Worm (Caenorhabditis elegans): ENCODE results near the gene F56A11.6.

- TF ChIP-seq sea-1 (GFP tag; conservative IDR thresholded peaks at IDR 0.05) (no peak), scrt-1 (GFP tag; IDR thresholded peaks at IDR 0.05) (no peak), ama-1 (optimal IDR thresholded peaks at IDR 0.05) (no peak), flt-1 (GFP tag; IDR thresholded peaks at IDR 0.05) (no peak), tbx-37 (GFP tag; conservative IDR thresholded peaks at IDR 0.05) (no peak), ceh-13 (GFP tag; optimal IDR thresholded peaks at IDR 0.05) (no peak), tra-4 (tag; optimal IDR thresholded peaks at IDR 0.05) (no peak), B0310.2 (tag; optimal IDR thresholded peaks at IDR 0.05) (no peak), hnd-1 (tag; optimal IDR thresholded peaks at IDR 0.05) (no peak), ceh-36 (tag; optimal IDR thresholded peaks at IDR 0.05) (no peak), F13C5.2 (tag; optimal IDR thresholded peaks at IDR 0.05) (no peak), hmg-4 (GFP tag; optimal IDR thresholded peaks at IDR 0.05) (no peak)
Measured at ce11 chrIV:619766-620165, 37.7 kb upstream of the F56A11.6 start.

Measured in whole organism, early embryonic.